Worm (Caenorhabditis elegans): Measurements from ENCODE around the gene daf-10.

DNA sequence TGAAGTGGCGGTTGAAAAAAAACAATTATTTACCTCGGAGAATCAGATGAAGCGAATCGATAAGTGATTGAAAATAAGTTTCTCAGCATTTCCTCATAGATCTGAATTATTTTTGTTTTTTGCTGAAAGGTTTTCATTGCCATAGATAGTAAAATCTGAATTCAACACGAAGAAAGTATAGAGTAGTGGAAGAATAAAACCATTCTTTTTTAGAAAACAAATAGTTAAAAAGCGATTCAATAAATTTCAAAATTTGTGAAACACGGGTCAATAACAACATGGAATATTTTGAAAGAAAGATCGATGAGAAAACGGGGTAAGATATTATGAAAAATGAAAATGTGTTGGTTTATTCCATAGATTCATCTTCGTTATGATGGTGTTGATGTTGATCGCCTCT lies 51.7 kb downstream of the daf-10 start, which contains the start of gene mrpl-42:
- TF ChIP-seq ceh-82 (tag; optimal IDR thresholded peaks at IDR 0.05): no peak
- TF ChIP-seq fos-1 (tag; optimal IDR thresholded peaks at IDR 0.05): no peak
- TF ChIP-seq ceh-28 (tag; optimal IDR thresholded peaks at IDR 0.05): no peak
- no peak for TF ChIP-seq daf-12 (tag; optimal IDR thresholded peaks at IDR 0.05)
- TF ChIP-seq aly-2 (tag; optimal IDR thresholded peaks at IDR 0.05): no peak
- no peak for TF ChIP-seq egl-27 (tag; optimal IDR thresholded peaks at IDR 0.05)
- TF ChIP-seq nhr-11 (tag; optimal IDR thresholded peaks at IDR 0.05): no peak
- no peak for TF ChIP-seq ztf-4 (tag; optimal IDR thresholded peaks at IDR 0.05)
- TF ChIP-seq elt-3 (tag; optimal IDR thresholded peaks at IDR 0.05): no peak

Measured in whole organism, L3 larva.